Fruit fly (Drosophila melanogaster): ENCODE measurements around the gene grp.
A peak's percentile ranks its signal among the peaks of the same experiment; 100 is the strongest.

Gene grp

DNA sequence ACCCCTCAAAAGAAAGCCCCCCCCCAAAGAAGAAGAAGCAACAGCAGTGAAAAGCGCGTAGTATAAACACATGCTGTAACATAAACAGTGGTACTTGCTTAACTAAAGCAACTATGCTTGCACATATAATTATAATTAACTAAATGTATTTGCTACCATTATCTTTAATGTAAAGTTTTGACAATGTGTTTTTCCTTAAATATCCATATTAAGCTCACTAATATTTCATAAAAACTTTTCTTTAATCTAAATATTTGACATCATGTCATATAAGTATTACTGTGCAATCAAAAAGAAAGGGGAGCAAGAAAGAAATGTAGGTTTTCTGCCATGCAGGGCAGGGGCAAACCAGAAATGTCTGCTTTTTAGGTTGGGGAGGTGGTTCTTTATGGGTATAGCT lies 36.9 kb downstream of the grp start (continued):
- TF ChIP-seq CG7271 (tag; optimal IDR thresholded peaks at IDR 0.05) (no peak), ttk (GFP tag; IDR thresholded peaks at IDR 0.05) (peak; percentile 41), cwo (GFP tag; optimal IDR thresholded peaks at IDR 0.05) (peak; percentile 43), CG12769 (tag; optimal IDR thresholded peaks at IDR 0.05) (no peak), wek (GFP tag; optimal IDR thresholded peaks at IDR 0.05) (no peak), D19B (GFP tag; optimal IDR thresholded peaks at IDR 0.05) (no peak), CG7928 (GFP tag; optimal IDR thresholded peaks at IDR 0.05) (no peak), schlank (tag; optimal IDR thresholded peaks at IDR 0.05) (no peak), Optix (GFP tag; IDR thresholded peaks at IDR 0.05) (no peak), Ptx1 (GFP tag; IDR thresholded peaks at IDR 0.05) (no peak), exex (tag; optimal IDR thresholded peaks at IDR 0.05) (no peak), CG2202 (tag; optimal IDR thresholded peaks at IDR 0.05) (no peak), Dek (tag; optimal IDR thresholded peaks at IDR 0.05) (no peak), croc (GFP tag; conservative IDR thresholded peaks at IDR 0.05) (no peak), dysf (GFP tag; IDR thresholded peaks at IDR 0.05) (no peak), bbx (GFP tag; IDR thresholded peaks at IDR 0.05; ENCODE audit: partially characterized antibody) (no peak), CG13624 (GFP tag; optimal IDR thresholded peaks at IDR 0.05) (no peak), gt (GFP tag; IDR thresholded peaks at IDR 0.05) (no peak), CG13123 (GFP tag; optimal IDR thresholded peaks at IDR 0.05) (no peak), CG2875 (GFP tag; optimal IDR thresholded peaks at IDR 0.05) (no peak), bcd (GFP tag; optimal IDR thresholded peaks at IDR 0.05) (no peak), CG43689 (GFP tag; IDR thresholded peaks at IDR 0.05) (no peak), CG16779 (GFP tag; IDR thresholded peaks at IDR 0.05) (no peak), Sry-β (GFP tag; optimal IDR thresholded peaks at IDR 0.05) (no peak), CG10979 (tag; optimal IDR thresholded peaks at IDR 0.05) (no peak), rib (GFP tag; IDR thresholded peaks at IDR 0.05) (no peak), CG7372 (GFP tag; IDR thresholded peaks at IDR 0.05) (peak; percentile 13; the same call in 1 of the 2 replicates), CG34376 (GFP tag; optimal IDR thresholded peaks at IDR 0.05) (no peak), zen (tag; optimal IDR thresholded peaks at IDR 0.05) (no peak), CG4424 (GFP tag; optimal IDR thresholded peaks at IDR 0.05) (no peak), TFAM (GFP tag; optimal IDR thresholded peaks at IDR 0.05) (no peak), CG16813 (GFP tag; IDR thresholded peaks at IDR 0.05; ENCODE audit: partially characterized antibody) (no peak), CG8089 (GFP tag; optimal IDR thresholded peaks at IDR 0.05) (no peak), CG10654 (GFP tag; optimal IDR thresholded peaks at IDR 0.05) (peak; percentile 11), CG12391 (tag; optimal IDR thresholded peaks at IDR 0.05) (no peak), fd64A (GFP tag; optimal IDR thresholded peaks at IDR 0.05) (no peak), Ada2b (GFP tag; IDR thresholded peaks at IDR 0.05) (no peak), CG2116 (GFP tag; optimal IDR thresholded peaks at IDR 0.05) (no peak), dmrt99B (tag; optimal IDR thresholded peaks at IDR 0.05) (peak; percentile 58), ara (GFP tag; IDR thresholded peaks at IDR 0.05) (no peak), CG12299 (tag; optimal IDR thresholded peaks at IDR 0.05) (no peak), CG7839 (tag; optimal IDR thresholded peaks at IDR 0.05) (no peak), Six4 (GFP tag; optimal IDR thresholded peaks at IDR 0.05) (no peak), dimm (GFP tag; IDR thresholded peaks at IDR 0.05) (no peak), CG6813 (GFP tag; optimal IDR thresholded peaks at IDR 0.05) (no peak), bsh (GFP tag; optimal IDR thresholded peaks at IDR 0.05) (no peak), chm (GFP tag; IDR thresholded peaks at IDR 0.05) (no peak), CG6689 (GFP tag; IDR thresholded peaks at IDR 0.05) (peak; percentile 49; the same call in 1 of the 2 replicates), peb (GFP tag; IDR thresholded peaks at IDR 0.05) (no peak), salm (tag; optimal IDR thresholded peaks at IDR 0.05) (no peak), Dref (GFP tag; IDR thresholded peaks at IDR 0.05) (no peak), Jarid2 (GFP tag; optimal IDR thresholded peaks at IDR 0.05) (no peak)
